Worm (Caenorhabditis elegans) whole organism, L4/young adult: ENCODE data around the gene F14D7.9.

Experiments
- W03F9.2 ChIP-seq: fragments of 150-350 bp; optimal IDR thresholded peaks from 2 replicates; lab custom pipeline; 2014; ENCODE audit warnings: missing biosample characterization, missing genetic modification characterization
- dao-5 ChIP-seq: sonication (generic microtip); optimal IDR thresholded peaks from 2 replicates; lab custom pipeline; 2016; ENCODE audit warnings: missing genotype, missing genetic modification characterization, moderate library complexity, missing compliant biosample characterization
- him-1 ChIP-seq: sonication (generic microtip); optimal IDR thresholded peaks from 2 replicates; lab custom pipeline; 2016; ENCODE audit warnings: missing genotype, missing genetic modification reagents, missing genetic modification characterization, missing compliant biosample characterization

ce11 chrV:14248025-14248424, 46.5 kb upstream of the F14D7.9 start, which contains the start of gene K02E11.4:
- no peak for TF ChIP-seq him-1 (tag; lab: Kevin White, UChicago)
- TF ChIP-seq dao-5 (tag; lab: Kevin White, UChicago): no peak
- no peak for TF ChIP-seq W03F9.2 (tag; lab: Kevin White, UChicago)
